Fruit fly (Drosophila melanogaster): ENCODE data around the gene Jhbp4.

DNA sequence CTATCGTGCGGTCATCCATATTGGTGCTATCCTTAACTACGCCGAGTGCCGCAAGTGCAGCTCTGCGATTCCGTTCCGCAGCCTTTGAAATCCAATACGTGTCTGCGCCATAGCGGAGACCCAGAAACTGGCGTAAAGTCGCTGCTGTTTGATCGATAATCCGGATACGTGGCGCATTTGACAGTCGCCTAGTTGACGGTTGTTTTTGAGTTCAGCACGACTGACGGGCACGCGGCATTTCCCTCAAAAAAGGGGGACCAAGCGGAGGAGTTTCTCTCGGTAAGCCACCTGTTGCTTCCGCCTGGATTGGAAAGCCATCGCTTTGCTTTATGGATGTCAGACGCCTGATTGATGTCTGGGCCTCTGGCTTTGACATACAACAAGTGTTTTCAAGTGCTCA, 24.2 kb downstream of the Jhbp4 start, which contains the start of gene CG10185:
- no peak for TF ChIP-seq CTCF (optimal IDR thresholded peaks at IDR 0.05)
- TF ChIP-seq CG8478 (optimal IDR thresholded peaks at IDR 0.05): no peak
